Worm (Caenorhabditis elegans): ENCODE measurements around the gene C17G10.1.

- TF ChIP-seq him-1 (tag; optimal IDR thresholded peaks at IDR 0.05) = no peak
- TF ChIP-seq W03F9.2 (tag; optimal IDR thresholded peaks at IDR 0.05) = no peak
These were observed 39.2 kb upstream of the C17G10.1 start for ce11 chrII:5557134-5557533.

Measured in whole organism, L4/young adult.